Fruit fly (Drosophila melanogaster): Measurements from ENCODE around the gene CG8833.
A peak's percentile ranks its signal among the peaks of the same experiment; 100 is the strongest.

CG8833 gene

dm6 chr3L:13912777-13913176, 16.0 kb downstream of the CG8833 start (continued):
- TF ChIP-seq Rfx (GFP tag; IDR thresholded peaks at IDR 0.05), result peak; percentile 67; the same call in 1 of the 2 replicates
- TF ChIP-seq Fer1 (GFP tag; optimal IDR thresholded peaks at IDR 0.05), result peak; percentile 64
- TF ChIP-seq eve (GFP tag; optimal IDR thresholded peaks at IDR 0.05), result no peak
- peak; percentile 54 for TF ChIP-seq CG13296 (GFP tag; optimal IDR thresholded peaks at IDR 0.05)
- TF ChIP-seq CG6813 (GFP tag; optimal IDR thresholded peaks at IDR 0.05), result peak; percentile 37
- peak; percentile 19; the same call in 1 of the 3 replicates for TF ChIP-seq Dbx (GFP tag; IDR thresholded peaks at IDR 0.05)
- no peak for TF ChIP-seq CG4730 (GFP tag; IDR thresholded peaks at IDR 0.05)
- TF ChIP-seq ro (GFP tag; IDR thresholded peaks at IDR 0.05), result no peak
- no peak for TF ChIP-seq lilli (GFP tag; optimal IDR thresholded peaks at IDR 0.05)
- TF ChIP-seq Ets97D (GFP tag; optimal IDR thresholded peaks at IDR 0.05), result no peak
- no peak for TF ChIP-seq fu2 (GFP tag; optimal IDR thresholded peaks at IDR 0.05)
- no peak for TF ChIP-seq CG10462 (GFP tag; optimal IDR thresholded peaks at IDR 0.05)
- TF ChIP-seq CG9797 (GFP tag; optimal IDR thresholded peaks at IDR 0.05), result no peak
- no peak for TF ChIP-seq CG9727 (GFP tag; optimal IDR thresholded peaks at IDR 0.05)
- TF ChIP-seq Dad (GFP tag; optimal IDR thresholded peaks at IDR 0.05), result no peak
- peak; percentile 62 for TF ChIP-seq mirr (GFP tag; optimal IDR thresholded peaks at IDR 0.05)
- peak; percentile 36 for TF ChIP-seq CG2120 (GFP tag; optimal IDR thresholded peaks at IDR 0.05)
- TF ChIP-seq tgo (GFP tag; IDR thresholded peaks at IDR 0.05), result peak; percentile 13; the same call in 1 of the 3 replicates
- 0 out of 2 replicates have a peak, but pooled peaks have one; percentile 10 for TF ChIP-seq slbo (GFP tag; IDR thresholded peaks at IDR 0.05)
- TF ChIP-seq dmrt11E (tag; optimal IDR thresholded peaks at IDR 0.05), result no peak
- TF ChIP-seq CG10209 (GFP tag; optimal IDR thresholded peaks at IDR 0.05), result peak; percentile 25
- no peak for TF ChIP-seq Optix (GFP tag; IDR thresholded peaks at IDR 0.05)
- peak; percentile 33 for TF ChIP-seq fd3F (GFP tag; optimal IDR thresholded peaks at IDR 0.05)
- no peak for TF ChIP-seq bigmax (GFP tag; optimal IDR thresholded peaks at IDR 0.05)
- TF ChIP-seq exex (tag; optimal IDR thresholded peaks at IDR 0.05), result no peak
- peak; percentile 22 for TF ChIP-seq sug (tag; optimal IDR thresholded peaks at IDR 0.05)
- peak; percentile 51 for TF ChIP-seq CG12071 (GFP tag; optimal IDR thresholded peaks at IDR 0.05)
- TF ChIP-seq CG7556 (GFP tag; optimal IDR thresholded peaks at IDR 0.05), result no peak
- TF ChIP-seq nau (GFP tag; optimal IDR thresholded peaks at IDR 0.05), result peak; percentile 18
- TF ChIP-seq CG11695 (GFP tag; IDR thresholded peaks at IDR 0.05), result peak; percentile 45; the same call in 1 of the 3 replicates
- TF ChIP-seq H15 (GFP tag; IDR thresholded peaks at IDR 0.05), result no peak
- TF ChIP-seq Stat92E (GFP tag; optimal IDR thresholded peaks at IDR 0.05), result no peak
- TF ChIP-seq sd (tag; optimal IDR thresholded peaks at IDR 0.05), result peak; percentile 61
- TF ChIP-seq zen (tag; optimal IDR thresholded peaks at IDR 0.05), result no peak
- no peak for TF ChIP-seq bcd (GFP tag; optimal IDR thresholded peaks at IDR 0.05)
- no peak for TF ChIP-seq nmo (GFP tag; optimal IDR thresholded peaks at IDR 0.05)
- TF ChIP-seq Bdp1 (GFP tag; optimal IDR thresholded peaks at IDR 0.05), result peak; percentile 7
- peak; percentile 11 for TF ChIP-seq CG15269 (tag; optimal IDR thresholded peaks at IDR 0.05)
- no peak for TF ChIP-seq CG11247 (GFP tag; IDR thresholded peaks at IDR 0.05)
- no peak for TF ChIP-seq TFAM (GFP tag; optimal IDR thresholded peaks at IDR 0.05)
- no peak for TF ChIP-seq trh (GFP tag; optimal IDR thresholded peaks at IDR 0.05)
- peak; percentile 56 for TF ChIP-seq CG12769 (tag; optimal IDR thresholded peaks at IDR 0.05)
- TF ChIP-seq jumu (GFP tag; optimal IDR thresholded peaks at IDR 0.05), result no peak
- TF ChIP-seq Fer2 (tag; optimal IDR thresholded peaks at IDR 0.05), result no peak
- no peak for TF ChIP-seq CG1832 (GFP tag; optimal IDR thresholded peaks at IDR 0.05)
- TF ChIP-seq tup (GFP tag; optimal IDR thresholded peaks at IDR 0.05), result no peak
- TF ChIP-seq odd (GFP tag; optimal IDR thresholded peaks at IDR 0.05), result no peak
- TF ChIP-seq kay (GFP tag; optimal IDR thresholded peaks at IDR 0.05), result no peak
- TF ChIP-seq CG6689 (GFP tag; IDR thresholded peaks at IDR 0.05), result no peak
- TF ChIP-seq da (GFP tag; optimal IDR thresholded peaks at IDR 0.05), result no peak
- TF ChIP-seq Meics (GFP tag; optimal IDR thresholded peaks at IDR 0.05), result peak; percentile 31

Data from whole organism, embryonic.